Worm (Caenorhabditis elegans) whole organism, L1 larva: ENCODE data around the gene col-139.

Experiments
- C04F5.9 ChIP-seq: sonication (generic microtip); optimal IDR thresholded peaks from 2 replicates; lab custom pipeline; 2016; ENCODE audit warnings: missing genetic modification characterization, missing compliant biosample characterization
- aha-1 ChIP-seq: fragments of 150-350 bp; optimal IDR thresholded peaks from 2 replicates; lab custom pipeline; 2014; ENCODE audit warnings: missing biosample characterization, missing genetic modification characterization
- alr-1 ChIP-seq: fragments of 200-800 bp; sonication (Bioruptor generic); optimal IDR thresholded peaks from 2 replicates; lab custom pipeline; 2018; ENCODE audit warnings: borderline replicate concordance, mild to moderate bottlenecking, missing genetic modification characterization, missing compliant biosample characterization
- aly-2 ChIP-seq: fragments of 150-350 bp; optimal IDR thresholded peaks from 2 replicates; lab custom pipeline; 2014; ENCODE audit warnings: missing biosample characterization, missing genetic modification characterization
- ama-1 ChIP-seq: fragments of 150-350 bp; optimal IDR thresholded peaks from 2 replicates; lab custom pipeline; 2014
- ceh-63 ChIP-seq: fragments of 200-800 bp; sonication (Bioruptor generic); optimal IDR thresholded peaks from 2 replicates; lab custom pipeline; 2018; ENCODE audit warnings: mild to moderate bottlenecking, missing genetic modification characterization, missing compliant biosample characterization
- ceh-8 ChIP-seq: fragments of 200-800 bp; sonication (Bioruptor generic); optimal IDR thresholded peaks from 2 replicates; lab custom pipeline; 2018; ENCODE audit warnings: mild to moderate bottlenecking, missing genetic modification characterization, moderate library complexity, missing compliant biosample characterization
- ces-1 ChIP-seq: fragments of 150-350 bp; optimal IDR thresholded peaks from 2 replicates; lab custom pipeline; 2014; ENCODE audit warnings: missing biosample characterization, missing genetic modification reagents, missing genetic modification characterization
- dpl-1 ChIP-seq, 3 experiments: fragments of 150-350 bp in 2 of 3; sonication (generic microtip) in 1 of 3; optimal IDR thresholded peaks; 2 replicates each; lab custom pipeline; 2014 to 2017; ENCODE audit warnings: missing biosample characterization in 3 of 3, missing genetic modification characterization in 3 of 3, missing genetic modification reagents in 3 of 3
- efl-1 ChIP-seq, 4 experiments: fragments of 150-350 bp; optimal IDR thresholded peaks in 3 of 4; peaks in 1 of 4; 1 replicate in 1 of 4; 2 replicates in 3 of 4; lab custom pipeline; 2014; ENCODE audit warnings: missing biosample characterization in 2 of 4, missing genetic modification characterization in 2 of 4, missing genetic modification reagents in 2 of 4
- egl-13 ChIP-seq: sonication (generic microtip); optimal IDR thresholded peaks from 2 replicates; lab custom pipeline; 2016; ENCODE audit warnings: missing genotype, missing genetic modification reagents, missing genetic modification characterization, missing compliant biosample characterization
- elt-3 ChIP-seq, 6 experiments: fragments of 150-350 bp in 1 of 6; sonication (generic microtip); optimal IDR thresholded peaks; 2 replicates each; lab custom pipeline; 2017 to 2018; ENCODE audit warnings: missing biosample characterization in 6 of 6, missing genetic modification characterization in 6 of 6, inconsistent platforms in 1 of 6
- fkh-10 ChIP-seq: sonication (generic microtip); optimal IDR thresholded peaks from 2 replicates; lab custom pipeline; 2017; ENCODE audit warnings: missing biosample characterization, missing genetic modification reagents, missing genetic modification characterization
- fkh-4 ChIP-seq: sonication (generic microtip); optimal IDR thresholded peaks from 2 replicates; lab custom pipeline; 2016; ENCODE audit warnings: missing compliant biosample characterization, missing genetic modification characterization, borderline replicate concordance
- fkh-8 ChIP-seq: sonication (generic microtip); optimal IDR thresholded peaks from 2 replicates; lab custom pipeline; 2016; ENCODE audit warnings: mild to moderate bottlenecking, missing genetic modification characterization, missing compliant biosample characterization
- fos-1 ChIP-seq: fragments of 150-350 bp; optimal IDR thresholded peaks from 2 replicates; lab custom pipeline; 2014; ENCODE audit warnings: missing biosample characterization, missing genetic modification characterization
- grh-1 ChIP-seq: fragments of 200-800 bp; sonication (Bioruptor generic); IDR thresholded peaks from 2 replicates; pipeline ENCODE4 v1.3.6; 2022; ENCODE audit warnings: missing genetic modification reagents, missing genetic modification characterization, missing compliant biosample characterization
- hlh-17 ChIP-seq: fragments of 200-800 bp; sonication (Bioruptor generic); optimal IDR thresholded peaks from 2 replicates; lab custom pipeline; 2018; ENCODE audit warnings: missing genetic modification characterization, mild to moderate bottlenecking, missing compliant biosample characterization, moderate library complexity, borderline replicate concordance
- hpl-2 ChIP-seq: fragments of 150-350 bp; optimal IDR thresholded peaks from 2 replicates; lab custom pipeline; 2014; ENCODE audit warnings: missing biosample characterization, missing genetic modification reagents, missing genetic modification characterization
- irx-1 ChIP-seq: sonication (generic microtip); optimal IDR thresholded peaks from 2 replicates; lab custom pipeline; 2016; ENCODE audit warnings: missing genetic modification characterization, missing compliant biosample characterization
- isw-1 ChIP-seq: fragments of 200-800 bp; sonication (Bioruptor generic); IDR thresholded peaks from 2 replicates; pipeline ENCODE4 v1.3.6; 2022; ENCODE audit warnings: missing genetic modification characterization, missing compliant biosample characterization
- lin-13 ChIP-seq: fragments of 150-350 bp; optimal IDR thresholded peaks from 2 replicates; lab custom pipeline; 2014; ENCODE audit warnings: missing biosample characterization, missing genetic modification reagents, missing genetic modification characterization
- lin-14 ChIP-seq: fragments of 200-800 bp; sonication (Bioruptor generic); optimal IDR thresholded peaks from 2 replicates; lab custom pipeline; 2018; ENCODE audit warnings: mild to moderate bottlenecking, missing genetic modification characterization, moderate library complexity, missing compliant biosample characterization
- lin-15B ChIP-seq: fragments of 150-350 bp; sonication (generic microtip); optimal IDR thresholded peaks from 3 replicates; lab custom pipeline; 2014; ENCODE audit warnings: missing biosample characterization, missing genetic modification characterization
- lin-35 ChIP-seq, 2 experiments: fragments of 150-350 bp; optimal IDR thresholded peaks; 2 replicates each; lab custom pipeline; 2014; ENCODE audit warnings: missing biosample characterization in 2 of 2, missing genetic modification characterization in 2 of 2, missing genetic modification reagents in 2 of 2
- mdl-1 ChIP-seq, 2 experiments: fragments of 150-350 bp; optimal IDR thresholded peaks; 2 replicates each; lab custom pipeline; 2014 to 2017; ENCODE audit warnings: missing biosample characterization in 2 of 2, missing genetic modification characterization in 2 of 2, inconsistent platforms in 1 of 2
- mef-2 ChIP-seq: fragments of 150-350 bp; optimal IDR thresholded peaks from 2 replicates; lab custom pipeline; 2014; ENCODE audit warnings: missing biosample characterization, missing genetic modification characterization
- nhr-11 ChIP-seq: fragments of 150-350 bp; optimal IDR thresholded peaks from 2 replicates; lab custom pipeline; 2014; ENCODE audit warnings: missing biosample characterization, missing genetic modification characterization
- nhr-12 ChIP-seq: sonication (generic microtip); optimal IDR thresholded peaks from 2 replicates; lab custom pipeline; 2017; ENCODE audit warnings: missing biosample characterization, missing genetic modification characterization
- nhr-28 ChIP-seq: fragments of 150-350 bp; optimal IDR thresholded peaks from 2 replicates; lab custom pipeline; 2014; ENCODE audit warnings: missing biosample characterization, missing genetic modification characterization
- nhr-47 ChIP-seq: sonication (generic microtip); optimal IDR thresholded peaks from 2 replicates; lab custom pipeline; 2016; ENCODE audit warnings: mild to moderate bottlenecking, missing genetic modification characterization, moderate library complexity, missing compliant biosample characterization
- nhr-76 ChIP-seq: sonication (generic microtip); optimal IDR thresholded peaks from 2 replicates; lab custom pipeline; 2017; ENCODE audit warnings: missing biosample characterization, missing genetic modification characterization
- nhr-84 ChIP-seq: sonication (generic microtip); optimal IDR thresholded peaks from 2 replicates; lab custom pipeline; 2017; ENCODE audit warnings: missing biosample characterization, missing genetic modification characterization
- nhr-90 ChIP-seq: sonication (generic microtip); optimal IDR thresholded peaks from 2 replicates; lab custom pipeline; 2016; ENCODE audit warnings: mild to moderate bottlenecking, missing genetic modification characterization, missing compliant biosample characterization; ENCODE audit not compliant: poor library complexity
- pqm-1 ChIP-seq: sonication (generic microtip); optimal IDR thresholded peaks from 3 replicates; lab custom pipeline; 2017; ENCODE audit warnings: missing biosample characterization, missing genetic modification characterization
- rnt-1 ChIP-seq: sonication (generic microtip); optimal IDR thresholded peaks from 2 replicates; lab custom pipeline; 2016; ENCODE audit warnings: mild to moderate bottlenecking, missing genetic modification characterization, moderate library complexity, missing compliant biosample characterization
- skn-1 ChIP-seq: fragments of 150-350 bp; optimal IDR thresholded peaks from 2 replicates; lab custom pipeline; 2014; ENCODE audit warnings: missing biosample characterization, missing genetic modification characterization
- snu-23 ChIP-seq: sonication (generic microtip); optimal IDR thresholded peaks from 2 replicates; lab custom pipeline; 2016; ENCODE audit warnings: missing genetic modification characterization, missing compliant biosample characterization
- sox-4 ChIP-seq: sonication (generic microtip); optimal IDR thresholded peaks from 2 replicates; lab custom pipeline; 2016; ENCODE audit warnings: missing genetic modification characterization, missing compliant biosample characterization
- sup-37 ChIP-seq: fragments of 200-800 bp; sonication (Bioruptor generic); optimal IDR thresholded peaks from 2 replicates; lab custom pipeline; 2018; ENCODE audit warnings: mild to moderate bottlenecking, missing genetic modification characterization, missing compliant biosample characterization
- swsn-7 ChIP-seq: sonication (generic microtip); optimal IDR thresholded peaks from 2 replicates; lab custom pipeline; 2016; ENCODE audit warnings: missing genetic modification characterization, missing compliant biosample characterization
- tbx-2 ChIP-seq: sonication (generic microtip); optimal IDR thresholded peaks from 2 replicates; lab custom pipeline; 2016; ENCODE audit warnings: missing genetic modification characterization, missing compliant biosample characterization
- tlp-1 ChIP-seq: fragments of 150-350 bp; optimal IDR thresholded peaks from 2 replicates; lab custom pipeline; 2014; ENCODE audit warnings: missing biosample characterization, missing genetic modification characterization
- unc-130 ChIP-seq: fragments of 150-350 bp; optimal IDR thresholded peaks from 2 replicates; lab custom pipeline; 2017; ENCODE audit warnings: missing biosample characterization, missing genetic modification characterization, inconsistent platforms
- unc-30 ChIP-seq: sonication (generic microtip); optimal IDR thresholded peaks from 2 replicates; lab custom pipeline; 2017; ENCODE audit warnings: missing biosample characterization, missing genetic modification characterization
- unc-62 ChIP-seq: fragments of 150-350 bp; optimal IDR thresholded peaks from 2 replicates; lab custom pipeline; 2014; ENCODE audit warnings: missing biosample characterization, missing genetic modification reagents, missing genetic modification characterization
- unc-86 ChIP-seq: sonication (generic microtip); optimal IDR thresholded peaks from 2 replicates; lab custom pipeline; 2016; ENCODE audit warnings: missing genetic modification characterization, missing compliant biosample characterization
- vab-15 ChIP-seq: sonication (generic microtip); optimal IDR thresholded peaks from 2 replicates; lab custom pipeline; 2017; ENCODE audit warnings: missing genotype, mild to moderate bottlenecking, missing genetic modification characterization, missing compliant biosample characterization
- xbp-1 ChIP-seq: sonication (generic microtip); optimal IDR thresholded peaks from 2 replicates; lab custom pipeline; 2016; ENCODE audit warnings: missing genetic modification characterization, missing compliant biosample characterization
- zag-1 ChIP-seq: fragments of 150-350 bp; optimal IDR thresholded peaks from 2 replicates; lab custom pipeline; 2014; ENCODE audit warnings: missing biosample characterization, missing genetic modification characterization
- zip-4 ChIP-seq: fragments of 200-800 bp; sonication (Bioruptor generic); optimal IDR thresholded peaks from 2 replicates; lab custom pipeline; 2018; ENCODE audit warnings: mild to moderate bottlenecking, missing genetic modification characterization, moderate library complexity, missing compliant biosample characterization
- ztf-11 ChIP-seq, 2 experiments: sonication (generic microtip); optimal IDR thresholded peaks; 2 replicates each; lab custom pipeline; 2016 to 2017; ENCODE audit warnings: missing genetic modification characterization in 2 of 2, missing biosample characterization in 1 of 2, missing compliant biosample characterization in 1 of 2
- ztf-4 ChIP-seq: fragments of 150-350 bp; optimal IDR thresholded peaks from 2 replicates; lab custom pipeline; 2014; ENCODE audit warnings: missing biosample characterization, missing genetic modification characterization

Gene col-139

ce11 chrV:4694466-4695092 lies 40.8 kb upstream of the col-139 start (continued):
- TF ChIP-seq zip-4 (GFP tag; lab: Kevin White, UChicago) (no peak), irx-1 (no peak), alr-1 (tag; lab: Kevin White, UChicago) (no peak), sup-37 (GFP tag; lab: Kevin White, UChicago) (peak; percentile 43), hlh-17 (no peak), nhr-90 (tag; lab: Kevin White, UChicago) (no peak), nhr-28 (tag; lab: Kevin White, UChicago) (no peak), dpl-1 (GFP tag; optimal IDR thresholded peaks at IDR 0.05; lab: Kevin White, UChicago) (no peak), efl-1 (optimal IDR thresholded peaks at IDR 0.05; lab: Kevin White, UChicago) (no peak), efl-1 (GFP tag; optimal IDR thresholded peaks at IDR 0.05 in 1 of 2; lab: Kevin White, UChicago) (peak in 1 of 2 experiments; percentile 84), ama-1 (lab: Kevin White, UChicago) (no peak), aly-2 (no peak), elt-3 (tag; optimal IDR thresholded peaks at IDR 0.05; lab: Kevin White, UChicago) (no peak), fkh-8 (tag; lab: Kevin White, UChicago) (no peak), nhr-84 (tag; lab: Kevin White, UChicago) (no peak), snu-23 (GFP tag; lab: Kevin White, UChicago) (peak; percentile 11), hpl-2 (GFP tag; lab: Kevin White, UChicago) (no peak), sox-4 (tag; lab: Kevin White, UChicago) (no peak), nhr-11 (peak; percentile 55), egl-13 (tag; lab: Kevin White, UChicago) (no peak), zag-1 (tag; lab: Kevin White, UChicago) (no peak), unc-86 (tag; lab: Kevin White, UChicago) (no peak), nhr-47 (tag; lab: Kevin White, UChicago) (no peak), fos-1 (tag; lab: Kevin White, UChicago) (no peak), lin-13 (GFP tag; lab: Kevin White, UChicago) (no peak), nhr-76 (tag; lab: Kevin White, UChicago) (no peak), unc-30 (tag; lab: Kevin White, UChicago) (no peak), ceh-8 (GFP tag; lab: Kevin White, UChicago) (no peak), unc-130 (no peak), fkh-10 (GFP tag; lab: Kevin White, UChicago) (no peak), swsn-7 (tag; lab: Kevin White, UChicago) (no peak), ztf-4 (tag; lab: Kevin White, UChicago) (peak; percentile 24), pqm-1 (tag; lab: Kevin White, UChicago) (no peak), vab-15 (tag; lab: Kevin White, UChicago) (peak; percentile 68), C04F5.9 (tag; lab: Kevin White, UChicago) (no peak), ztf-11 (tag; optimal IDR thresholded peaks at IDR 0.05; lab: Kevin White, UChicago) (no peak), lin-35 (GFP tag; optimal IDR thresholded peaks at IDR 0.05; lab: Kevin White, UChicago) (no peak), nhr-12 (tag; lab: Kevin White, UChicago) (no peak), lin-14 (GFP tag; lab: Kevin White, UChicago) (peak; percentile 56), fkh-4 (no peak), grh-1 (GFP tag; lab: Robert Waterston, UW) (no peak), xbp-1 (tag; lab: Kevin White, UChicago) (no peak), skn-1 (tag; lab: Kevin White, UChicago) (no peak), mdl-1 (tag; optimal IDR thresholded peaks at IDR 0.05; lab: Kevin White, UChicago) (peak in 1 of 2 experiments; percentile 23), unc-62 (no peak), rnt-1 (tag; lab: Kevin White, UChicago) (peak; percentile 15), ces-1 (GFP tag; lab: Kevin White, UChicago) (no peak), ceh-63 (no peak), tlp-1 (tag; lab: Kevin White, UChicago) (no peak), mef-2 (tag; lab: Kevin White, UChicago) (no peak), lin-15B (no peak), isw-1 (GFP tag; lab: Robert Waterston, UW) (no peak), aha-1 (no peak), tbx-2 (peak; percentile 14)
